Worm (Caenorhabditis elegans): ENCODE results near the gene rpi-1.

DNA sequence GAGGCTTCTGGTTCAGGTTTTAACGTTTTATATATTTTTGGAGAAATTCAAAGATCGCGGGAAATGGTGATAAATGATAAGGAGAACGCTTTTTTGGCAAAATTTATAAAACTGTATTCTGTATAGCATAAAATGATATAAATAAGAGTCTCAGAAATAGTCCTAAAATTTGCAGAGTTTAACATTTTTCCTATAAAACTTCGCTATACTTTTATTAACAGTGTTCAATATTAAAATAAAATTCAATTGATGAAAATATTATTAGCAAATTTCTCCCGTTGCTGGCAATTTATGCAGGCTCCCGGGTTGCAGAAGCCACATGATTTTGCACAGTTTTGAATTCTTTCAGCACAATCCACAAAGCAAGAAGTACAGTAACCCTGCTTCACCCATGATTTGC, 36.7 kb upstream of the rpi-1 start, which contains the start of gene F01D5.2:
- TF ChIP-seq him-1 (tag; optimal IDR thresholded peaks at IDR 0.05): no peak
- TF ChIP-seq W03F9.2 (tag; optimal IDR thresholded peaks at IDR 0.05): no peak

All from whole organism, L4/young adult.